Fruit fly (Drosophila melanogaster): Measurements from ENCODE around the gene RpS20.

dm6 chr3R:20802253-20802652, 19.7 kb upstream of the RpS20 start:
- TF ChIP-seq CG8478 (optimal IDR thresholded peaks at IDR 0.05) (no peak), psq (optimal IDR thresholded peaks at IDR 0.05) (no peak), pan (optimal IDR thresholded peaks at IDR 0.05) (no peak), usp (GFP tag; optimal IDR thresholded peaks at IDR 0.05) (no peak), Dll (optimal IDR thresholded peaks at IDR 0.05) (no peak)
